Worm (Caenorhabditis elegans) whole organism, L1 larva: ENCODE results near the gene sel-11.

Experiments used
- C34B4.2 ChIP-seq: sonication (generic microtip); optimal IDR thresholded peaks from 2 replicates; lab custom pipeline; 2017; ENCODE audit warnings: mild to moderate bottlenecking, missing genetic modification characterization, missing compliant biosample characterization
- blmp-1 ChIP-seq: fragments of 150-350 bp; optimal IDR thresholded peaks from 2 replicates; lab custom pipeline; 2014; ENCODE audit warnings: missing biosample characterization, missing genetic modification characterization
- ceh-63 ChIP-seq: fragments of 200-800 bp; sonication (Bioruptor generic); optimal IDR thresholded peaks from 2 replicates; lab custom pipeline; 2018; ENCODE audit warnings: mild to moderate bottlenecking, missing genetic modification characterization, missing compliant biosample characterization
- ceh-82 ChIP-seq, 3 experiments: fragments of 150-350 bp in 1 of 3; sonication (generic microtip) in 2 of 3; optimal IDR thresholded peaks; 2 replicates each; lab custom pipeline; 2014 to 2017; ENCODE audit warnings: missing biosample characterization in 3 of 3, missing genetic modification characterization in 3 of 3
- ceh-88 ChIP-seq: fragments of 200-800 bp; sonication (Bioruptor generic); IDR thresholded peaks from 2 replicates; pipeline ENCODE4 v1.3.6; 2022; ENCODE audit warnings: missing genetic modification characterization, missing compliant biosample characterization
- dpl-1 ChIP-seq, 3 experiments: fragments of 150-350 bp in 2 of 3; sonication (generic microtip) in 1 of 3; optimal IDR thresholded peaks; 2 replicates each; lab custom pipeline; 2014 to 2017; ENCODE audit warnings: missing biosample characterization in 3 of 3, missing genetic modification characterization in 3 of 3, missing genetic modification reagents in 3 of 3
- efl-1 ChIP-seq, 4 experiments: fragments of 150-350 bp; optimal IDR thresholded peaks in 3 of 4; peaks in 1 of 4; 1 replicate in 1 of 4; 2 replicates in 3 of 4; lab custom pipeline; 2014; ENCODE audit warnings: missing biosample characterization in 2 of 4, missing genetic modification characterization in 2 of 4, missing genetic modification reagents in 2 of 4
- elt-3 ChIP-seq, 6 experiments: fragments of 150-350 bp in 1 of 6; sonication (generic microtip); optimal IDR thresholded peaks; 2 replicates each; lab custom pipeline; 2017 to 2018; ENCODE audit warnings: missing biosample characterization in 6 of 6, missing genetic modification characterization in 6 of 6, inconsistent platforms in 1 of 6
- fkh-4 ChIP-seq: sonication (generic microtip); optimal IDR thresholded peaks from 2 replicates; lab custom pipeline; 2016; ENCODE audit warnings: missing compliant biosample characterization, missing genetic modification characterization, borderline replicate concordance
- fkh-8 ChIP-seq: sonication (generic microtip); optimal IDR thresholded peaks from 2 replicates; lab custom pipeline; 2016; ENCODE audit warnings: mild to moderate bottlenecking, missing genetic modification characterization, missing compliant biosample characterization
- fos-1 ChIP-seq: fragments of 150-350 bp; optimal IDR thresholded peaks from 2 replicates; lab custom pipeline; 2014; ENCODE audit warnings: missing biosample characterization, missing genetic modification characterization
- hlh-4 ChIP-seq: sonication (generic microtip); optimal IDR thresholded peaks from 2 replicates; lab custom pipeline; 2016; ENCODE audit warnings: mild to moderate bottlenecking, missing genetic modification characterization, missing compliant biosample characterization
- irx-1 ChIP-seq: sonication (generic microtip); optimal IDR thresholded peaks from 2 replicates; lab custom pipeline; 2016; ENCODE audit warnings: missing genetic modification characterization, missing compliant biosample characterization
- lin-14 ChIP-seq: fragments of 200-800 bp; sonication (Bioruptor generic); optimal IDR thresholded peaks from 2 replicates; lab custom pipeline; 2018; ENCODE audit warnings: mild to moderate bottlenecking, missing genetic modification characterization, moderate library complexity, missing compliant biosample characterization
- lin-35 ChIP-seq, 2 experiments: fragments of 150-350 bp; optimal IDR thresholded peaks; 2 replicates each; lab custom pipeline; 2014; ENCODE audit warnings: missing biosample characterization in 2 of 2, missing genetic modification characterization in 2 of 2, missing genetic modification reagents in 2 of 2
- lsy-2 ChIP-seq, 2 experiments: fragments of 150-350 bp; optimal IDR thresholded peaks; 2 replicates each; lab custom pipeline; 2014; ENCODE audit warnings: missing biosample characterization in 2 of 2, missing genetic modification characterization in 2 of 2
- mdl-1 ChIP-seq, 2 experiments: fragments of 150-350 bp; optimal IDR thresholded peaks; 2 replicates each; lab custom pipeline; 2014 to 2017; ENCODE audit warnings: missing biosample characterization in 2 of 2, missing genetic modification characterization in 2 of 2, inconsistent platforms in 1 of 2
- mef-2 ChIP-seq: fragments of 150-350 bp; optimal IDR thresholded peaks from 2 replicates; lab custom pipeline; 2014; ENCODE audit warnings: missing biosample characterization, missing genetic modification characterization
- mep-1 ChIP-seq: fragments of 150-350 bp; optimal IDR thresholded peaks from 2 replicates; lab custom pipeline; 2014; ENCODE audit warnings: missing biosample characterization, missing genetic modification characterization
- nhr-11 ChIP-seq: fragments of 150-350 bp; optimal IDR thresholded peaks from 2 replicates; lab custom pipeline; 2014; ENCODE audit warnings: missing biosample characterization, missing genetic modification characterization
- nhr-12 ChIP-seq: sonication (generic microtip); optimal IDR thresholded peaks from 2 replicates; lab custom pipeline; 2017; ENCODE audit warnings: missing biosample characterization, missing genetic modification characterization
- nhr-19 ChIP-seq: fragments of 200-800 bp; sonication (Bioruptor generic); conservative IDR thresholded peaks from 2 replicates; pipeline ENCODE4 v1.3.6; 2022; ENCODE audit warnings: missing genetic modification characterization, missing compliant biosample characterization
- nhr-20 ChIP-seq: sonication (generic microtip); optimal IDR thresholded peaks from 2 replicates; lab custom pipeline; 2016; ENCODE audit warnings: mild to moderate bottlenecking, missing genetic modification characterization, missing compliant biosample characterization
- nhr-237 ChIP-seq: fragments of 150-350 bp; optimal IDR thresholded peaks from 2 replicates; lab custom pipeline; 2014; ENCODE audit warnings: missing biosample characterization, missing genetic modification characterization
- nhr-71 ChIP-seq: sonication (generic microtip); optimal IDR thresholded peaks from 2 replicates; lab custom pipeline; 2016; ENCODE audit warnings: mild to moderate bottlenecking, missing genetic modification characterization, moderate library complexity, missing compliant biosample characterization
- nhr-85 ChIP-seq: sonication (generic microtip); peaks from one replicate; lab custom pipeline; 2016; ENCODE audit warnings: missing genetic modification characterization, inconsistent platforms, missing compliant biosample characterization
- pag-3 ChIP-seq: sonication (generic microtip); optimal IDR thresholded peaks from 2 replicates; lab custom pipeline; 2017; ENCODE audit warnings: missing genetic modification characterization, mild to moderate bottlenecking, missing compliant biosample characterization, antibody characterized with exemption, borderline replicate concordance; ENCODE audit not compliant: insufficient read depth
- pqm-1 ChIP-seq: sonication (generic microtip); optimal IDR thresholded peaks from 3 replicates; lab custom pipeline; 2017; ENCODE audit warnings: missing biosample characterization, missing genetic modification characterization
- snpc-4 ChIP-seq: fragments of 150-350 bp; optimal IDR thresholded peaks from 2 replicates; lab custom pipeline; 2014; ENCODE audit warnings: missing biosample characterization, missing genetic modification characterization
- snu-23 ChIP-seq: sonication (generic microtip); optimal IDR thresholded peaks from 2 replicates; lab custom pipeline; 2016; ENCODE audit warnings: missing genetic modification characterization, missing compliant biosample characterization
- sptf-1 ChIP-seq: fragments of 150-350 bp; optimal IDR thresholded peaks from 2 replicates; lab custom pipeline; 2014; ENCODE audit warnings: missing biosample characterization, missing genetic modification characterization
- sup-37 ChIP-seq: fragments of 200-800 bp; sonication (Bioruptor generic); optimal IDR thresholded peaks from 2 replicates; lab custom pipeline; 2018; ENCODE audit warnings: mild to moderate bottlenecking, missing genetic modification characterization, missing compliant biosample characterization
- unc-130 ChIP-seq: fragments of 150-350 bp; optimal IDR thresholded peaks from 2 replicates; lab custom pipeline; 2017; ENCODE audit warnings: missing biosample characterization, missing genetic modification characterization, inconsistent platforms
- unc-30 ChIP-seq: sonication (generic microtip); optimal IDR thresholded peaks from 2 replicates; lab custom pipeline; 2017; ENCODE audit warnings: missing biosample characterization, missing genetic modification characterization
- unc-62 ChIP-seq: fragments of 150-350 bp; optimal IDR thresholded peaks from 2 replicates; lab custom pipeline; 2014; ENCODE audit warnings: missing biosample characterization, missing genetic modification reagents, missing genetic modification characterization
- unc-98 ChIP-seq: fragments of 200-800 bp; sonication (Bioruptor generic); IDR thresholded peaks from 2 replicates; pipeline ENCODE4 v1.3.6; 2022; ENCODE audit warnings: missing genetic modification characterization, missing compliant biosample characterization
- vab-15 ChIP-seq: sonication (generic microtip); optimal IDR thresholded peaks from 2 replicates; lab custom pipeline; 2017; ENCODE audit warnings: missing genotype, mild to moderate bottlenecking, missing genetic modification characterization, missing compliant biosample characterization
- xbp-1 ChIP-seq: sonication (generic microtip); optimal IDR thresholded peaks from 2 replicates; lab custom pipeline; 2016; ENCODE audit warnings: missing genetic modification characterization, missing compliant biosample characterization

The sel-11 gene

DNA sequence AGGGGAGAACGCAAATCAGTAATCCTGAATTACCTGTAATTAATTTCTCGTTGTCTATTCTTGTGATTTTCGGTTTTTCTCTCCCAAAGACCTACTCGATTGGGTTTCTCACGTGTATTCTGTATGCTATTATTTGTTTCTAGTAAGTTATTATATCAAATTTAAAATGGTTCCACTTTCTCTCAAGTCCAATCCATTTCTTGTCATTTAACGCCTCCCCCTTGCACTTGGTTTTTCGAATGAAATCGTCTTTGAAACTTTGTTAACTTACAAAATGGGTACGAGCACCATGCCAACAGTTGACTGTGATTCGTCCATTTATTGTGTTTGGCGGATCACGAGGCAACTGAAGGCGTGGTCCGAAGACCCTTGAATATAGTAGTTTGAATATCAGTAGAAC is 2.5 kb downstream of the sel-11 start:
- TF ChIP-seq sptf-1 (tag; lab: Kevin White, UChicago) (no peak), efl-1 (optimal IDR thresholded peaks at IDR 0.05; lab: Kevin White, UChicago) (no peak), efl-1 (GFP tag; optimal IDR thresholded peaks at IDR 0.05 in 1 of 2; lab: Kevin White, UChicago) (peak in 1 of 2 experiments; percentile 56), pag-3 (tag; lab: Kevin White, UChicago) (no peak), fkh-4 (tag; lab: Kevin White, UChicago) (no peak)

DNA sequence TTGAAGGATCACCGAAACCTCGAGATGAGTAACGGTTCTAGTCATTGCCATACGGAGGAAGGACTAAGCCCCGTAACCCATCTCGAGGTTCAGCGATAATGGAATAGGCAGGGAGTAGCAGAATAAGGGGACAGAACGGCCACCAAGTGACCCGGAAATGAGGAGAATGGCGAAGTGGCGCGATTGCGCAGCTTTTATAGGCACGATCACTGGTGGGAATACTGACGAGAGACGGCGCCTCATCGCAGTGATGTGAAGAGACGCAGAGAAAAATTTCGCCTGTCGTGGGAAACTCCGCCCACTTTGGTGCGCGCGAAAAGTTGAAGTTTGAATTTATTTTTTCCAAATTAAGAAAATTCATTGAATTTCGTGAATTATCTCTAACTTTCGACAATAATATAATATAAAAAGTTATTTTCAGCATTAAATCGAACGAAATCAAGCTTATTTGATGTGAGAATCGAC is 3.0 kb downstream of the sel-11 start, which contains the start of gene F55A11.4:
Gene F55A11.4 (plus strand): TSS at position 415 of the 465 bp plus-strand sequence.
- peak; percentile 52 for TF ChIP-seq nhr-85
- TF ChIP-seq mdl-1 (tag; optimal IDR thresholded peaks at IDR 0.05; lab: Kevin White, UChicago): no peak
- TF ChIP-seq fkh-8 (tag; lab: Kevin White, UChicago): no peak
- TF ChIP-seq snpc-4: no peak
- peak in 1 of 2 experiments; percentile 29 for TF ChIP-seq lsy-2 (tag; optimal IDR thresholded peaks at IDR 0.05; lab: Kevin White, UChicago)
- TF ChIP-seq dpl-1 (GFP tag; optimal IDR thresholded peaks at IDR 0.05; lab: Kevin White, UChicago): peak; percentile 27 to 48 (median 46)
- peak in 1 of 2 experiments; percentile 43 for TF ChIP-seq lin-35 (GFP tag; optimal IDR thresholded peaks at IDR 0.05; lab: Kevin White, UChicago)
- peak; percentile 35 for TF ChIP-seq blmp-1 (tag; lab: Kevin White, UChicago)
- peak; percentile 9 for TF ChIP-seq nhr-71 (tag; lab: Kevin White, UChicago)
- no peak for TF ChIP-seq pag-3 (tag; lab: Kevin White, UChicago)
- TF ChIP-seq unc-62 (GFP tag; lab: Kevin White, UChicago): no peak
- TF ChIP-seq sup-37 (GFP tag; lab: Kevin White, UChicago): no peak
- TF ChIP-seq nhr-11 (tag; lab: Kevin White, UChicago): no peak
- TF ChIP-seq irx-1: no peak
- TF ChIP-seq efl-1 (optimal IDR thresholded peaks at IDR 0.05; lab: Kevin White, UChicago): peak in 1 of 2 experiments; percentile 42
- peak; percentile 50 to 92 for TF ChIP-seq efl-1 (GFP tag; optimal IDR thresholded peaks at IDR 0.05 in 1 of 2; lab: Kevin White, UChicago)
- no peak for TF ChIP-seq ceh-88 (GFP tag; lab: Robert Waterston, UW)

DNA sequence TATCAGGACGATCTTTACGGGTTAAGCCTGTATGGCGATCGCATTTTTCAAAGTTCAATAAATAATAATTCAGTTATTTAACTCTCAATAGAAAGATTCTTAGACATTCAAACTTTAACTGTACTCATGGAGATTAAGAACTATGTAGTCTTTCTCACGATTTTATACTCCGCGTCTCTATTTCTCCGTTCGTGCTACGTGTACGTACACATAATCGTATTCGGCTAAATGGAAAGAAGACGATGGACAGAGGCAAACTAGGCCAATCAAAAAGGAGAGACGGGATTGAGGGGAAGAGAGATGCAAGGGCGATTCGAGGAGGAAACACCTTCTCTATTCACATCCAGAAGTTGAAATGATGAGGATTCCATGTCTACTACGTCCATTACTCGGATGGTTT is 6.3 kb downstream of the sel-11 start, which contains the start of gene bus-18:
Gene bus-18 (plus strand): TSS at position 301 of the 400 bp plus-strand sequence.
- TF ChIP-seq xbp-1 (tag; lab: Kevin White, UChicago) (peak; percentile 12), nhr-20 (tag; lab: Kevin White, UChicago) (no peak), blmp-1 (tag; lab: Kevin White, UChicago) (peak; percentile 42), fkh-4 (tag; lab: Kevin White, UChicago) (no peak), ceh-82 (tag; optimal IDR thresholded peaks at IDR 0.05; lab: Kevin White, UChicago) (no peak), unc-98 (GFP tag; lab: Robert Waterston, UW) (no peak)

- TF ChIP-seq xbp-1 (tag; lab: Kevin White, UChicago): no peak
- peak; percentile 54 for TF ChIP-seq blmp-1 (tag; lab: Kevin White, UChicago)
- TF ChIP-seq pqm-1 (tag; lab: Kevin White, UChicago): no peak
- peak; percentile 45 for TF ChIP-seq lin-14 (GFP tag; lab: Kevin White, UChicago)
- peak in 1 of 6 experiments; percentile 13 for TF ChIP-seq elt-3 (tag; optimal IDR thresholded peaks at IDR 0.05; lab: Kevin White, UChicago)
- TF ChIP-seq nhr-85: peak; percentile 68
- TF ChIP-seq mep-1 (tag; lab: Kevin White, UChicago): peak; percentile 32
- TF ChIP-seq fkh-4 (tag; lab: Kevin White, UChicago): no peak
- peak in 1 of 2 experiments; percentile 40 for TF ChIP-seq lsy-2 (tag; optimal IDR thresholded peaks at IDR 0.05; lab: Kevin White, UChicago)
- TF ChIP-seq hlh-4 (tag; lab: Kevin White, UChicago): no peak
- no peak for TF ChIP-seq ceh-63 (GFP tag; lab: Kevin White, UChicago)
- TF ChIP-seq unc-30 (tag; lab: Kevin White, UChicago): no peak
Measured at ce11 chrV:11773934-11774333, 6.8 kb downstream of the sel-11 start.

- TF ChIP-seq snu-23 (GFP tag; lab: Kevin White, UChicago): no peak
- TF ChIP-seq fos-1: no peak
- no peak for TF ChIP-seq vab-15 (tag; lab: Kevin White, UChicago)
- no peak for TF ChIP-seq nhr-12
- TF ChIP-seq mef-2 (tag; lab: Kevin White, UChicago): no peak
- TF ChIP-seq mdl-1 (tag; optimal IDR thresholded peaks at IDR 0.05; lab: Kevin White, UChicago): no peak
- TF ChIP-seq nhr-237 (tag; lab: Kevin White, UChicago): no peak
- TF ChIP-seq nhr-85: no peak
- TF ChIP-seq unc-130 (tag; lab: Kevin White, UChicago): no peak
- TF ChIP-seq C34B4.2 (tag; lab: Kevin White, UChicago): no peak
- no peak for TF ChIP-seq nhr-19
- no peak for TF ChIP-seq snpc-4
Measured at ce11 chrV:11776538-11776937, 9.4 kb downstream of the sel-11 start, which contains the start of gene F55A11.6. F55A11.6 (plus strand) TSS chrV:11776838.
